Fruit fly (Drosophila melanogaster) whole organism, embryonic: ENCODE results near the gene CG46467.

Experiments used
- Antp ChIP-seq: fragments of 200-800 bp; sonication (Bioruptor generic); optimal IDR thresholded peaks from 3 replicates; lab custom pipeline; 2016; ENCODE audit warnings: missing biosample characterization, missing genetic modification characterization
- Bgb ChIP-seq: fragments of 200-800 bp; sonication (Bioruptor generic); IDR thresholded peaks from 2 replicates; pipeline ENCODE4 v1.3.6; 2022; ENCODE audit warnings: missing biosample characterization, missing genetic modification characterization; ENCODE audit not compliant: partially characterized antibody
- CG10321 ChIP-seq: fragments of 200-800 bp; sonication (Bioruptor generic); IDR thresholded peaks from 2 replicates; pipeline ENCODE4 v1.3.6; 2022; ENCODE audit warnings: missing biosample characterization, missing genetic modification characterization
- CG10654 ChIP-seq: fragments of 200-800 bp; sonication (Bioruptor generic); optimal IDR thresholded peaks from 2 replicates; lab custom pipeline; 2016; ENCODE audit warnings: missing biosample characterization, missing genetic modification characterization
- CG11247 ChIP-seq: fragments of 200-800 bp; sonication (Bioruptor generic); IDR thresholded peaks from 2 replicates; pipeline ENCODE4 v1.3.6; 2022; ENCODE audit warnings: missing biosample characterization, missing genetic modification characterization
- CG12769 ChIP-seq: fragments of 200-800 bp; sonication (Bioruptor generic); optimal IDR thresholded peaks from 2 replicates; lab custom pipeline; 2019; ENCODE audit warnings: missing biosample characterization, mild to moderate bottlenecking, missing genetic modification characterization, moderate library complexity
- CG12942 ChIP-seq: fragments of 200-800 bp; sonication (Bioruptor generic); optimal IDR thresholded peaks from 3 replicates; lab custom pipeline; 2016; ENCODE audit warnings: missing biosample characterization, missing genetic modification characterization
- CG14965 ChIP-seq: fragments of 200-800 bp; sonication (Bioruptor generic); optimal IDR thresholded peaks from 2 replicates; lab custom pipeline; 2016; ENCODE audit warnings: missing biosample characterization, missing genetic modification characterization, borderline replicate concordance
- CG1647 ChIP-seq: fragments of 200-800 bp; sonication (Bioruptor generic); optimal IDR thresholded peaks from 3 replicates; lab custom pipeline; 2016; ENCODE audit warnings: missing biosample characterization, missing genetic modification characterization
- CG17385 ChIP-seq: fragments of 200-800 bp; sonication (Bioruptor generic); optimal IDR thresholded peaks from 3 replicates; lab custom pipeline; 2018; ENCODE audit warnings: missing biosample characterization, mild to moderate bottlenecking, missing genetic modification characterization
- CG18011 ChIP-seq: fragments of 200-800 bp; sonication (Bioruptor generic); optimal IDR thresholded peaks from 2 replicates; lab custom pipeline; 2017; ENCODE audit warnings: missing biosample characterization, missing genetic modification characterization, mild to moderate bottlenecking, moderate library complexity, missing genotype
- CG1832 ChIP-seq: fragments of 200-800 bp; sonication (Bioruptor generic); optimal IDR thresholded peaks from 2 replicates; lab custom pipeline; 2017; ENCODE audit warnings: missing biosample characterization, mild to moderate bottlenecking, missing genetic modification characterization, inconsistent platforms
- CG18599 ChIP-seq: fragments of 200-800 bp; sonication (Bioruptor generic); optimal IDR thresholded peaks from 3 replicates; lab custom pipeline; 2017; ENCODE audit warnings: missing biosample characterization, missing genetic modification characterization, mild to moderate bottlenecking, moderate library complexity, missing genetic modification reagents
- CG2199 ChIP-seq: fragments of 200-800 bp; sonication (Bioruptor generic); IDR thresholded peaks from 3 replicates; pipeline ENCODE4 v1.3.6; 2022; ENCODE audit warnings: missing biosample characterization, missing genetic modification characterization
- CG31441 ChIP-seq: fragments of 200-800 bp; sonication (Bioruptor generic); IDR thresholded peaks from 2 replicates; pipeline ENCODE4 v1.3.6; 2022; ENCODE audit warnings: missing biosample characterization, missing genetic modification characterization
- CG3407 ChIP-seq: fragments of 200-800 bp; sonication (Bioruptor generic); optimal IDR thresholded peaks from 2 replicates; lab custom pipeline; 2018; ENCODE audit warnings: missing biosample characterization, mild to moderate bottlenecking, missing genetic modification characterization
- CG4854 ChIP-seq: fragments of 200-800 bp; sonication (Bioruptor generic); optimal IDR thresholded peaks from 2 replicates; lab custom pipeline; 2016; ENCODE audit warnings: missing biosample characterization, missing genetic modification characterization, inconsistent platforms
- CG6683 ChIP-seq: fragments of 200-800 bp; sonication (Bioruptor generic); optimal IDR thresholded peaks from 2 replicates; lab custom pipeline; 2017; ENCODE audit warnings: missing biosample characterization, mild to moderate bottlenecking, missing genetic modification characterization, missing genetic modification reagents
- CG7745 ChIP-seq: fragments of 200-800 bp; sonication (Bioruptor generic); optimal IDR thresholded peaks from 2 replicates; lab custom pipeline; 2018; ENCODE audit warnings: missing biosample characterization, mild to moderate bottlenecking, missing genetic modification characterization, moderate library complexity
- CG7987 ChIP-seq: fragments of 200-800 bp; sonication (Bioruptor generic); optimal IDR thresholded peaks from 2 replicates; lab custom pipeline; 2018; ENCODE audit warnings: missing biosample characterization, mild to moderate bottlenecking, missing genetic modification characterization, moderate library complexity
- CG8359 ChIP-seq: fragments of 200-800 bp; sonication (Bioruptor generic); optimal IDR thresholded peaks from 2 replicates; lab custom pipeline; 2017; ENCODE audit warnings: missing biosample characterization, mild to moderate bottlenecking, missing genetic modification characterization, borderline replicate concordance
- Eip74EF ChIP-seq, 2 experiments: fragments of 200-800 bp in 1 of 2; fragments of >200 bp in 1 of 2; sonication (Bioruptor generic) in 1 of 2; optimal IDR thresholded peaks; 2 replicates each; lab custom pipeline; 2017 to 2019; ENCODE audit warnings: missing biosample characterization in 2 of 2, missing genetic modification characterization in 2 of 2, mild to moderate bottlenecking in 1 of 2, moderate library complexity in 1 of 2
- Elba2 ChIP-seq: fragments of 200-800 bp; sonication (Bioruptor generic); optimal IDR thresholded peaks from 3 replicates; lab custom pipeline; 2016; ENCODE audit warnings: missing biosample characterization, missing genetic modification characterization
- Ets65A ChIP-seq: fragments of 200-800 bp; sonication (Bioruptor generic); peaks from one replicate; lab custom pipeline; 2016; ENCODE audit warnings: missing biosample characterization, missing genetic modification characterization
- Fer1 ChIP-seq: fragments of 200-800 bp; sonication (Bioruptor generic); optimal IDR thresholded peaks from 2 replicates; lab custom pipeline; 2017; ENCODE audit warnings: missing biosample characterization, mild to moderate bottlenecking, missing genetic modification characterization
- H15 ChIP-seq: fragments of 200-800 bp; sonication (Bioruptor generic); IDR thresholded peaks from 3 replicates; pipeline ENCODE4 v1.3.6; 2022; ENCODE audit warnings: missing biosample characterization, missing genetic modification characterization
- Hr51 ChIP-seq, 2 experiments: fragments of 200-800 bp; sonication (Bioruptor generic); optimal IDR thresholded peaks; 2 replicates in 1 of 2; 3 replicates in 1 of 2; lab custom pipeline; 2016 to 2018; ENCODE audit warnings: missing biosample characterization in 2 of 2, missing genetic modification characterization in 2 of 2, mild to moderate bottlenecking in 1 of 2, moderate library complexity in 1 of 2
- Lhr ChIP-seq: fragments of 200-800 bp; sonication (Bioruptor generic); optimal IDR thresholded peaks from 3 replicates; lab custom pipeline; 2017; ENCODE audit warnings: mild to moderate bottlenecking, missing biosample characterization, missing genetic modification reagents, missing genetic modification characterization
- NfI ChIP-seq: fragments of 200-800 bp; sonication (Bioruptor generic); optimal IDR thresholded peaks from 3 replicates; lab custom pipeline; 2018; ENCODE audit warnings: missing biosample characterization, mild to moderate bottlenecking, missing genetic modification characterization, moderate library complexity
- Poxn ChIP-seq: fragments of 200-800 bp; sonication (Bioruptor generic); IDR thresholded peaks from 2 replicates; pipeline ENCODE4 v1.3.6; 2022; ENCODE audit warnings: missing biosample characterization, missing genetic modification characterization
- Rfx ChIP-seq: fragments of 200-800 bp; sonication (Bioruptor generic); IDR thresholded peaks from 2 replicates; pipeline ENCODE4 v1.3.6; 2022; ENCODE audit warnings: missing biosample characterization, missing genetic modification characterization
- Xbp1 ChIP-seq: fragments of 200-800 bp; sonication (Bioruptor generic); optimal IDR thresholded peaks from 3 replicates; lab custom pipeline; 2016; ENCODE audit warnings: missing biosample characterization, mild to moderate bottlenecking, missing genetic modification characterization
- al ChIP-seq: fragments of 200-800 bp; sonication (Bioruptor generic); IDR thresholded peaks from 2 replicates; pipeline ENCODE4 v1.3.6; 2022; ENCODE audit warnings: missing biosample characterization, missing genetic modification characterization
- bbx ChIP-seq: fragments of 200-800 bp; sonication (Bioruptor generic); IDR thresholded peaks from 2 replicates; pipeline ENCODE4 v1.3.6; 2022; ENCODE audit warnings: missing biosample characterization, missing genetic modification characterization; ENCODE audit not compliant: partially characterized antibody
- cg ChIP-seq: fragments of 200-800 bp; sonication (Bioruptor generic); optimal IDR thresholded peaks from 3 replicates; lab custom pipeline; 2019; ENCODE audit warnings: missing biosample characterization, mild to moderate bottlenecking, missing genetic modification characterization, moderate library complexity
- croc ChIP-seq: fragments of 200-800 bp; sonication (Bioruptor generic); conservative IDR thresholded peaks from 3 replicates; pipeline ENCODE4 v1.3.6; 2022; ENCODE audit warnings: missing biosample characterization, missing genetic modification characterization
- fd64A ChIP-seq: fragments of 200-800 bp; sonication (Bioruptor generic); optimal IDR thresholded peaks from 3 replicates; lab custom pipeline; 2018; ENCODE audit warnings: missing biosample characterization, mild to moderate bottlenecking, missing genetic modification characterization
- fd96Cb ChIP-seq: fragments of 200-800 bp; sonication (Bioruptor generic); optimal IDR thresholded peaks from 2 replicates; lab custom pipeline; 2018; ENCODE audit warnings: missing biosample characterization, mild to moderate bottlenecking, missing genetic modification characterization, moderate library complexity
- ftz-f1 ChIP-seq: fragments of 200-800 bp; sonication (Bioruptor generic); optimal IDR thresholded peaks from 2 replicates; lab custom pipeline; 2016; ENCODE audit warnings: missing biosample characterization, missing genetic modification characterization
- fu2 ChIP-seq: fragments of 200-800 bp; sonication (Bioruptor generic); optimal IDR thresholded peaks from 2 replicates; lab custom pipeline; 2016; ENCODE audit warnings: missing biosample characterization, missing genetic modification characterization
- hbn ChIP-seq: fragments of 200-800 bp; sonication (Bioruptor generic); IDR thresholded peaks from 2 replicates; pipeline ENCODE4 v1.3.6; 2022; ENCODE audit warnings: missing biosample characterization, missing genetic modification characterization; ENCODE audit not compliant: partially characterized antibody
- insv ChIP-seq, 2 experiments: fragments of 200-800 bp; sonication (Bioruptor generic); optimal IDR thresholded peaks; 3 replicates each; lab custom pipeline; 2016 to 2018; ENCODE audit warnings: missing biosample characterization in 2 of 2, missing genetic modification characterization in 2 of 2
- kni ChIP-seq: fragments of 200-800 bp; sonication (Bioruptor generic); optimal IDR thresholded peaks from 3 replicates; lab custom pipeline; 2017; ENCODE audit warnings: mild to moderate bottlenecking, missing biosample characterization, missing genetic modification reagents, missing genetic modification characterization
- mirr ChIP-seq: fragments of 200-800 bp; sonication (Bioruptor generic); optimal IDR thresholded peaks from 3 replicates; lab custom pipeline; 2018; ENCODE audit warnings: missing biosample characterization, mild to moderate bottlenecking, missing genetic modification characterization
- peb ChIP-seq: fragments of 200-800 bp; sonication (Bioruptor generic); IDR thresholded peaks from 2 replicates; pipeline ENCODE4 v1.3.6; 2022; ENCODE audit warnings: missing biosample characterization, missing genetic modification characterization
- pfk ChIP-seq: fragments of 200-800 bp; sonication (Bioruptor generic); optimal IDR thresholded peaks from 2 replicates; lab custom pipeline; 2018; ENCODE audit warnings: missing biosample characterization, mild to moderate bottlenecking, missing genetic modification characterization, moderate library complexity
- scrt ChIP-seq: fragments of 200-800 bp; sonication (Bioruptor generic); optimal IDR thresholded peaks from 2 replicates; lab custom pipeline; 2018; ENCODE audit warnings: missing biosample characterization, mild to moderate bottlenecking, missing genetic modification characterization, moderate library complexity
- vnd ChIP-seq: fragments of 200-800 bp; sonication (Bioruptor generic); IDR thresholded peaks from 3 replicates; pipeline ENCODE4 v1.3.6; 2022; ENCODE audit warnings: missing biosample characterization, missing genetic modification characterization; ENCODE audit not compliant: partially characterized antibody
- vvl ChIP-seq: fragments of 200-800 bp; sonication (Bioruptor generic); IDR thresholded peaks from 2 replicates; pipeline ENCODE4 v1.3.6; 2022; ENCODE audit warnings: missing biosample characterization, missing genetic modification characterization

Gene CG46467

dm6 chr3R:9886341-9886959 is 12.0 kb downstream of the CG46467 start:
- TF ChIP-seq al: no peak
- no peak for TF ChIP-seq croc
- peak; percentile 81 for TF ChIP-seq CG1832
- no peak for TF ChIP-seq Antp
- peak; percentile 57 for TF ChIP-seq scrt (GFP tag; lab: Kevin White, UChicago)
- no peak for TF ChIP-seq hbn (GFP tag; lab: Robert Waterston, UW)
- peak; percentile 3 for TF ChIP-seq ftz-f1 (GFP tag; lab: Kevin White, UChicago)
- no peak for TF ChIP-seq CG1647 (GFP tag; lab: Kevin White, UChicago)
- no peak for TF ChIP-seq peb (GFP tag; lab: Robert Waterston, UW)
- TF ChIP-seq Rfx (GFP tag; lab: Robert Waterston, UW): no peak
- TF ChIP-seq mirr (GFP tag; lab: Kevin White, UChicago): no peak
- no peak for TF ChIP-seq CG18011 (GFP tag; lab: Kevin White, UChicago)
- TF ChIP-seq pfk (GFP tag; lab: Kevin White, UChicago): no peak
- peak; percentile 52 for TF ChIP-seq cg
- TF ChIP-seq CG8359 (GFP tag; lab: Kevin White, UChicago): peak; percentile 92
- TF ChIP-seq Poxn (GFP tag; lab: Robert Waterston, UW): no peak
- TF ChIP-seq CG14965 (GFP tag; lab: Kevin White, UChicago): no peak
- no peak for TF ChIP-seq bbx (GFP tag; lab: Robert Waterston, UW)
- TF ChIP-seq CG12769: no peak
- no peak for TF ChIP-seq CG12942 (GFP tag; lab: Kevin White, UChicago)
- TF ChIP-seq CG4854 (GFP tag; lab: Kevin White, UChicago): no peak
- TF ChIP-seq Fer1 (GFP tag; lab: Kevin White, UChicago): no peak
- TF ChIP-seq CG7745 (tag; lab: Kevin White, UChicago): no peak
- TF ChIP-seq CG3407 (GFP tag; lab: Kevin White, UChicago): no peak
- no peak for TF ChIP-seq CG10654
- no peak for TF ChIP-seq CG17385 (GFP tag; lab: Kevin White, UChicago)
- no peak for TF ChIP-seq fd96Cb (tag; lab: Kevin White, UChicago)
- TF ChIP-seq CG7987 (GFP tag; lab: Kevin White, UChicago): no peak
- no peak for TF ChIP-seq CG18599
- TF ChIP-seq CG31441 (GFP tag; lab: Robert Waterston, UW): no peak
- 0 out of 2 replicates have a peak, but pooled peaks have one; percentile 16 for TF ChIP-seq vvl (GFP tag; lab: Robert Waterston, UW)
- peak; percentile 66; the same call in 1 of the 3 replicates for TF ChIP-seq CG2199 (GFP tag; lab: Robert Waterston, UW)
- no peak for TF ChIP-seq vnd (GFP tag; lab: Robert Waterston, UW)
- no peak for TF ChIP-seq Elba2 (GFP tag; lab: Kevin White, UChicago)
- TF ChIP-seq fu2 (GFP tag; lab: Kevin White, UChicago): no peak
- TF ChIP-seq NfI (GFP tag; lab: Kevin White, UChicago): no peak
- TF ChIP-seq fd64A (GFP tag; lab: Kevin White, UChicago): no peak
- no peak for TF ChIP-seq H15 (GFP tag; lab: Robert Waterston, UW)
- no peak for TF ChIP-seq CG6683
- TF ChIP-seq Lhr (GFP tag; lab: Kevin White, UChicago): no peak
- TF ChIP-seq Eip74EF (GFP tag; optimal IDR thresholded peaks at IDR 0.05; lab: Kevin White, UChicago): no peak
- no peak for TF ChIP-seq Xbp1 (GFP tag; lab: Kevin White, UChicago)
- TF ChIP-seq kni (GFP tag; lab: Kevin White, UChicago): peak; percentile 19
- TF ChIP-seq Hr51 (GFP tag; optimal IDR thresholded peaks at IDR 0.05; lab: Kevin White, UChicago): no peak
- no peak for TF ChIP-seq insv (GFP tag; optimal IDR thresholded peaks at IDR 0.05; lab: Kevin White, UChicago)
- TF ChIP-seq CG11247 (GFP tag; lab: Robert Waterston, UW): no peak
- TF ChIP-seq CG10321 (GFP tag; lab: Robert Waterston, UW): peak; percentile 53; the same call in 1 of the 2 replicates
- TF ChIP-seq Ets65A (GFP tag; lab: Kevin White, UChicago): peak; percentile 42
- peak; percentile 26; the same call in 1 of the 2 replicates for TF ChIP-seq Bgb (GFP tag; lab: Robert Waterston, UW)
